Fruit fly (Drosophila melanogaster): ENCODE data around the gene eIF3a.

Gene eIF3a

DNA sequence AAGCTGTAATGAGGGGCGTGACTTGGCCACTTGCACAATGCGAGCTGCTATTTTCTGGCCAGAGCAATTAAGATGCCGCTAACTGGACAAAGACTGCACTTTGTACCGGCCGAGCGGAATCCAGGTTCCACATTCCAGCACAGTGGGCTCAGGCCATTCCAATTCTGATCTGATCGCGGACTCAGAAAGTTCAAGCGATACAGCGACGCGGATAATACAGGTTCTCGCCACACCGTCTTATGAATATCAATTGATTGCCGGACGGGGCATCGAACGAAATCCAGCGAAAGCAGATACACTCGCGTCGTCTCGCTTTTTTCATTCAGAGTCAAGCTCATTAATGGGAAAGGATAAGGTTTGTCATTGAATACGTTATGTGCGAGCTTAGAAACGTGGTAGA lies 35.2 kb upstream of the eIF3a start (continued):
- TF ChIP-seq Rx (GFP tag; IDR thresholded peaks at IDR 0.05) (no peak), CG33557 (GFP tag; optimal IDR thresholded peaks at IDR 0.05) (no peak), cad (GFP tag; optimal IDR thresholded peaks at IDR 0.05) (no peak), Aef1 (GFP tag; IDR thresholded peaks at IDR 0.05) (no peak), Ets65A (GFP tag) (peak; percentile 77), Blimp-1 (GFP tag; optimal IDR thresholded peaks at IDR 0.05) (peak; percentile 28), hth (optimal IDR thresholded peaks at IDR 0.05) (no peak)

DNA sequence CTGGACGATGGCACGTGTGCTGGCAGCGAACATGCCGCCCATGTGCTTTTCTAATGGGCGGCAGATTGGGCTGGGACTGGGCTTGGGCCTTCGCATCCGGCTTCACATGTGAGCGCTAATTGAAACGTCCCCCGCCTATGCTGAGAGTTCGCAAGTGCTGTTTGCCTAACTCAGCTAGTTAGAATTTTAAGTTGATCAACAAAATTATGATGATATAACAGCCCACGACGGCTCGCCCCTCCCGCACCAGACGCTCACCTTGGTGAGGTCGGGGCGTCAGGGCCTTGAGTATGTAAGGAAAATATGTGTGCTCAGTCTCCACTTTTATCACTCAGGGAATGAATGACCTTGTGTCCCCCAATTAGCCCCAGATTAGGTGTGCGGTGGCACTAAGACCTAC lies 33.2 kb upstream of the eIF3a start:
- TF ChIP-seq ftz-f1 (GFP tag; optimal IDR thresholded peaks at IDR 0.05) (peak; percentile 14), Atf-2 (GFP tag; optimal IDR thresholded peaks at IDR 0.05) (no peak), Pdp1 (GFP tag; optimal IDR thresholded peaks at IDR 0.05) (peak in 1 of 2 experiments; percentile 73), Hr78 (GFP tag; optimal IDR thresholded peaks at IDR 0.05) (no peak), lov (optimal IDR thresholded peaks at IDR 0.05) (no peak), lov (GFP tag; IDR thresholded peaks at IDR 0.05) (0 out of 3 replicates have a peak, but pooled peaks have one; percentile 4), CG10959 (GFP tag; IDR thresholded peaks at IDR 0.05) (no peak), cwo (GFP tag; optimal IDR thresholded peaks at IDR 0.05) (peak; percentile 15), chinmo (GFP tag; IDR thresholded peaks at IDR 0.05; ENCODE audit: partially characterized antibody) (no peak), ttk (GFP tag; IDR thresholded peaks at IDR 0.05) (no peak), CHES-1-like (GFP tag; optimal IDR thresholded peaks at IDR 0.05) (no peak), maf-S (GFP tag; optimal IDR thresholded peaks at IDR 0.05) (no peak), lola (GFP tag; optimal IDR thresholded peaks at IDR 0.05) (no peak), CG12104 (GFP tag; optimal IDR thresholded peaks at IDR 0.05) (no peak)

DNA sequence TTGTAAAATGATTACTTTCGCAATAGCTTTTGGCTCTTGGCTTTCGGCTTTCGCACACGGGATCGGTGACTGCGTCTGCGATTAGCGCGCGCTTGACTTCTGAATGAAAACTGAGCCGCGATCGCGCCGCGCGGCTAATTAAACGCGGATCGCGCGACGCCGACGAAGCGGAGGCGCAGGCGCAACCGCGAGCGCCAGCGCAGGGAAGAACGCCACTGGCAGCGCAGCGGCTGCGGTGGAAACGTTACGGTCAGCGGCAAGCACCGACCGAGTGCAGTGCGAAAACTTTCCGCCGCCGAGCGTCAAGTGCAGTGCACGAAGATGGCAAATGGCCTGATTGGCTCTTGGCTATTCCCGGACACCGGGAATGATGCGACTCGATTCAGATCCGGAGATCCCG lies 29.1 kb upstream of the eIF3a start, which contains the start of gene CG31522:
TSS of gene CG31522 (minus strand) at position 101 of the 400 bp plus-strand sequence.
- TF ChIP-seq lmd (GFP tag; IDR thresholded peaks at IDR 0.05): no peak
- no peak for TF ChIP-seq CG5180 (GFP tag; optimal IDR thresholded peaks at IDR 0.05)
- no peak for TF ChIP-seq Usf (GFP tag; optimal IDR thresholded peaks at IDR 0.05)
- no peak for TF ChIP-seq Side (GFP tag; optimal IDR thresholded peaks at IDR 0.05)
- no peak for TF ChIP-seq Abd-B (GFP tag; optimal IDR thresholded peaks at IDR 0.05)
- peak; percentile 8; the same call in 1 of the 2 replicates for TF ChIP-seq CG5953 (GFP tag; IDR thresholded peaks at IDR 0.05)
- TF ChIP-seq psq (GFP tag; optimal IDR thresholded peaks at IDR 0.05): no peak
- peak; percentile 27; the same call in 1 of the 2 replicates for TF ChIP-seq CG3847 (GFP tag; IDR thresholded peaks at IDR 0.05)
- TF ChIP-seq nau (GFP tag; optimal IDR thresholded peaks at IDR 0.05): no peak
- no peak for TF ChIP-seq Camta (GFP tag; optimal IDR thresholded peaks at IDR 0.05)
- TF ChIP-seq Lhr (GFP tag; optimal IDR thresholded peaks at IDR 0.05): no peak
- TF ChIP-seq amos (GFP tag; IDR thresholded peaks at IDR 0.05; ENCODE audit: partially characterized antibody): 0 out of 2 replicates have a peak, but pooled peaks have one; percentile 11
- TF ChIP-seq Xbp1 (GFP tag; optimal IDR thresholded peaks at IDR 0.05): no peak
- TF ChIP-seq da (GFP tag; optimal IDR thresholded peaks at IDR 0.05): no peak
- no peak for TF ChIP-seq gce (GFP tag; IDR thresholded peaks at IDR 0.05)
- no peak for TF ChIP-seq CG7357 (GFP tag; IDR thresholded peaks at IDR 0.05)
- TF ChIP-seq CG10654 (GFP tag; optimal IDR thresholded peaks at IDR 0.05): no peak
- TF ChIP-seq fd102C (GFP tag; optimal IDR thresholded peaks at IDR 0.05): no peak
- no peak for TF ChIP-seq Ravus (GFP tag; IDR thresholded peaks at IDR 0.05)
- TF ChIP-seq Bteb2 (GFP tag; optimal IDR thresholded peaks at IDR 0.05): no peak
- no peak for TF ChIP-seq pum (GFP tag; optimal IDR thresholded peaks at IDR 0.05)
- TF ChIP-seq CG17328 (GFP tag; IDR thresholded peaks at IDR 0.05): 0 out of 2 replicates have a peak, but pooled peaks have one; percentile 5
- 0 out of 3 replicates have a peak, but pooled peaks have one; percentile 15 for TF ChIP-seq otp (GFP tag; IDR thresholded peaks at IDR 0.05)
- TF ChIP-seq prd (optimal IDR thresholded peaks at IDR 0.05): no peak
- TF ChIP-seq prd (GFP tag; IDR thresholded peaks at IDR 0.05): no peak
- no peak for TF ChIP-seq Gug (GFP tag; IDR thresholded peaks at IDR 0.05)
- TF ChIP-seq CG1603 (tag; optimal IDR thresholded peaks at IDR 0.05): no peak
- no peak for TF ChIP-seq dysf (GFP tag; IDR thresholded peaks at IDR 0.05)
- no peak for TF ChIP-seq CG3281 (GFP tag; optimal IDR thresholded peaks at IDR 0.05)

Measured in whole organism, embryonic.